Fruit fly (Drosophila melanogaster) whole organism, prepupa: ENCODE results near the gene Acat2.

Experiments used
- Blimp-1 ChIP-seq: fragments of 200-800 bp; sonication (Bioruptor generic); optimal IDR thresholded peaks from 3 replicates; lab custom pipeline; 2017; ENCODE audit warnings: missing biosample characterization, missing genetic modification characterization, mild to moderate bottlenecking, moderate library complexity, missing genetic modification reagents
- CG10669 ChIP-seq: fragments of 200-800 bp; sonication (Bioruptor generic); optimal IDR thresholded peaks from 3 replicates; lab custom pipeline; 2018; ENCODE audit warnings: missing biosample characterization, mild to moderate bottlenecking, missing genetic modification characterization, moderate library complexity
- CG11902 ChIP-seq: fragments of 200-800 bp; sonication (Bioruptor generic); optimal IDR thresholded peaks from 3 replicates; lab custom pipeline; 2016; ENCODE audit warnings: missing biosample characterization, missing genetic modification characterization
- CG15336 ChIP-seq: fragments of 200-800 bp; sonication (Bioruptor generic); IDR thresholded peaks from 2 replicates; pipeline ENCODE4 v1.3.6; 2022; ENCODE audit warnings: missing biosample characterization, missing genetic modification characterization
- CG1621 ChIP-seq: fragments of 200-800 bp; sonication (Bioruptor generic); optimal IDR thresholded peaks from 3 replicates; lab custom pipeline; 2018; ENCODE audit warnings: missing biosample characterization, mild to moderate bottlenecking, missing genetic modification characterization
- CG16779 ChIP-seq: fragments of 200-800 bp; sonication (Bioruptor generic); optimal IDR thresholded peaks from 3 replicates; lab custom pipeline; 2017; ENCODE audit warnings: missing biosample characterization, mild to moderate bottlenecking, missing genetic modification characterization
- CG31627 ChIP-seq: fragments of 200-800 bp; sonication (Bioruptor generic); optimal IDR thresholded peaks from 3 replicates; lab custom pipeline; 2016; ENCODE audit warnings: missing biosample characterization, missing genetic modification characterization
- CG3919 ChIP-seq: fragments of 200-800 bp; sonication (Bioruptor generic); optimal IDR thresholded peaks from 3 replicates; lab custom pipeline; 2016; ENCODE audit warnings: missing biosample characterization, missing genetic modification characterization
- CG4318 ChIP-seq: fragments of 200-800 bp; sonication (Bioruptor generic); optimal IDR thresholded peaks from 3 replicates; lab custom pipeline; 2017; ENCODE audit warnings: missing biosample characterization, mild to moderate bottlenecking, missing genetic modification characterization
- CG6163 ChIP-seq: fragments of 200-800 bp; sonication (Bioruptor generic); IDR thresholded peaks from 3 replicates; pipeline ENCODE4 v1.3.6; 2022; ENCODE audit warnings: missing biosample characterization, missing genetic modification characterization
- CG6276 ChIP-seq: fragments of 200-800 bp; sonication (Bioruptor generic); optimal IDR thresholded peaks from 2 replicates; lab custom pipeline; 2017; ENCODE audit warnings: missing biosample characterization, mild to moderate bottlenecking, missing genetic modification characterization
- CG6792 ChIP-seq: fragments of 200-800 bp; sonication (Bioruptor generic); optimal IDR thresholded peaks from 3 replicates; lab custom pipeline; 2016; ENCODE audit warnings: missing biosample characterization, missing genetic modification characterization
- CG6854 ChIP-seq: fragments of 200-800 bp; sonication (Bioruptor generic); optimal IDR thresholded peaks from 2 replicates; lab custom pipeline; 2017; ENCODE audit warnings: missing biosample characterization, mild to moderate bottlenecking, missing genetic modification characterization
- CG8119 ChIP-seq: fragments of 200-800 bp; sonication (Bioruptor generic); IDR thresholded peaks from 3 replicates; pipeline ENCODE4 v1.3.6; 2022; ENCODE audit warnings: missing biosample characterization, missing genetic modification characterization
- CG8319 ChIP-seq: fragments of 200-800 bp; sonication (Bioruptor generic); optimal IDR thresholded peaks from 3 replicates; lab custom pipeline; 2016; ENCODE audit warnings: missing biosample characterization, missing genetic modification characterization
- CG8632 ChIP-seq: fragments of 200-800 bp; sonication (Bioruptor generic); optimal IDR thresholded peaks from 3 replicates; lab custom pipeline; 2016; ENCODE audit warnings: missing biosample characterization, missing genetic modification characterization
- CG9139 ChIP-seq: fragments of 200-800 bp; sonication (Bioruptor generic); optimal IDR thresholded peaks from 3 replicates; lab custom pipeline; 2017; ENCODE audit warnings: missing biosample characterization, mild to moderate bottlenecking, missing genetic modification characterization
- Eip75B ChIP-seq: fragments of 200-800 bp; sonication (Bioruptor generic); optimal IDR thresholded peaks from 3 replicates; lab custom pipeline; 2016; ENCODE audit warnings: missing biosample characterization, missing genetic modification characterization
- Eip93F ChIP-seq: fragments of 200-800 bp; sonication (Bioruptor generic); optimal IDR thresholded peaks from 2 replicates; lab custom pipeline; 2016; ENCODE audit warnings: missing biosample characterization, mild to moderate bottlenecking, missing genetic modification characterization
- Ets21C ChIP-seq: fragments of 200-800 bp; sonication (Bioruptor generic); optimal IDR thresholded peaks from 3 replicates; lab custom pipeline; 2016; ENCODE audit warnings: missing biosample characterization, missing genetic modification characterization
- Ets96B ChIP-seq: fragments of 200-800 bp; optimal IDR thresholded peaks from 2 replicates; lab custom pipeline; 2019; ENCODE audit warnings: missing biosample characterization, mild to moderate bottlenecking, missing genetic modification characterization, moderate library complexity
- Gug ChIP-seq: fragments of 200-800 bp; sonication (Bioruptor generic); IDR thresholded peaks from 2 replicates; pipeline ENCODE4 v1.3.6; 2022; ENCODE audit warnings: missing biosample characterization, missing genetic modification characterization
- Hr38 ChIP-seq: sonication (Bioruptor generic); optimal IDR thresholded peaks from 2 replicates; lab custom pipeline; 2016; ENCODE audit warnings: missing biosample characterization, missing genetic modification characterization
- Hr39 ChIP-seq: fragments of 200-800 bp; sonication (Bioruptor generic); optimal IDR thresholded peaks from 2 replicates; lab custom pipeline; 2016; ENCODE audit warnings: missing biosample characterization, missing genetic modification characterization
- Hr4 ChIP-seq: fragments of 200-800 bp; sonication (Bioruptor generic); optimal IDR thresholded peaks from 3 replicates; lab custom pipeline; 2016; ENCODE audit warnings: missing biosample characterization, missing genetic modification characterization
- Lpt ChIP-seq: fragments of 200-800 bp; sonication (Bioruptor generic); optimal IDR thresholded peaks from 3 replicates; lab custom pipeline; 2016; ENCODE audit warnings: missing biosample characterization, missing genetic modification characterization
- Met ChIP-seq: fragments of 200-800 bp; sonication (Bioruptor generic); optimal IDR thresholded peaks from 3 replicates; lab custom pipeline; 2016; ENCODE audit warnings: missing biosample characterization, missing genetic modification characterization
- OdsH ChIP-seq: fragments of 200-800 bp; sonication (Bioruptor generic); optimal IDR thresholded peaks from 3 replicates; lab custom pipeline; 2016; ENCODE audit warnings: missing biosample characterization, missing genetic modification characterization
- Smox ChIP-seq: fragments of 200-800 bp; sonication (Bioruptor generic); optimal IDR thresholded peaks from 3 replicates; lab custom pipeline; 2016; ENCODE audit warnings: missing biosample characterization, missing genetic modification characterization
- Sox102F ChIP-seq: fragments of 200-800 bp; sonication (Bioruptor generic); optimal IDR thresholded peaks from 2 replicates; lab custom pipeline; 2016; ENCODE audit warnings: missing biosample characterization, mild to moderate bottlenecking, missing genetic modification characterization
- Sox14 ChIP-seq: fragments of 200-800 bp; sonication (Bioruptor generic); optimal IDR thresholded peaks from 3 replicates; lab custom pipeline; 2016; ENCODE audit warnings: missing biosample characterization, missing genetic modification characterization
- achi ChIP-seq: fragments of 200-800 bp; sonication (Bioruptor generic); optimal IDR thresholded peaks from 3 replicates; lab custom pipeline; 2016; ENCODE audit warnings: missing biosample characterization, missing genetic modification characterization
- cyc ChIP-seq: fragments of 200-800 bp; sonication (Bioruptor generic); optimal IDR thresholded peaks from 3 replicates; lab custom pipeline; 2016; ENCODE audit warnings: missing biosample characterization, missing genetic modification characterization
- dac ChIP-seq: fragments of 200-800 bp; sonication (Bioruptor generic); optimal IDR thresholded peaks from 2 replicates; lab custom pipeline; 2017; ENCODE audit warnings: missing biosample characterization, mild to moderate bottlenecking, missing genetic modification characterization
- dsx ChIP-seq: fragments of 200-800 bp; optimal IDR thresholded peaks from 3 replicates; lab custom pipeline; 2019; ENCODE audit warnings: missing biosample characterization, mild to moderate bottlenecking, missing genetic modification characterization, moderate library complexity; ENCODE audit not compliant: poor library complexity, severe bottlenecking
- esn ChIP-seq: fragments of 200-800 bp; sonication (Bioruptor generic); optimal IDR thresholded peaks from 2 replicates; lab custom pipeline; 2016; ENCODE audit warnings: missing biosample characterization, mild to moderate bottlenecking, missing genetic modification characterization, moderate library complexity
- fd59A ChIP-seq: fragments of 200-800 bp; sonication (Bioruptor generic); optimal IDR thresholded peaks from 2 replicates; lab custom pipeline; 2017; ENCODE audit warnings: missing biosample characterization, mild to moderate bottlenecking, missing genetic modification characterization, missing genetic modification reagents
- fd85E ChIP-seq: fragments of 200-800 bp; sonication (Bioruptor generic); optimal IDR thresholded peaks from 3 replicates; lab custom pipeline; 2016; ENCODE audit warnings: missing biosample characterization, missing genetic modification characterization
- fkh ChIP-seq: fragments of 200-800 bp; sonication (Bioruptor generic); optimal IDR thresholded peaks from 3 replicates; lab custom pipeline; 2017; ENCODE audit warnings: missing biosample characterization, mild to moderate bottlenecking, missing genetic modification characterization, moderate library complexity
- lz ChIP-seq: fragments of 200-800 bp; sonication (Bioruptor generic); optimal IDR thresholded peaks from 3 replicates; lab custom pipeline; 2016; ENCODE audit warnings: missing biosample characterization, missing genetic modification characterization
- net ChIP-seq: fragments of 200-800 bp; sonication (Bioruptor generic); optimal IDR thresholded peaks from 3 replicates; lab custom pipeline; 2016; ENCODE audit warnings: missing biosample characterization, missing genetic modification characterization
- salr ChIP-seq, 2 experiments: fragments of 200-800 bp; sonication (Bioruptor generic); optimal IDR thresholded peaks; 3 replicates each; lab custom pipeline; 2016 to 2018; ENCODE audit warnings: missing biosample characterization in 2 of 2, missing genetic modification characterization in 2 of 2, mild to moderate bottlenecking in 1 of 2
- spab ChIP-seq: fragments of 200-800 bp; sonication (Bioruptor generic); optimal IDR thresholded peaks from 2 replicates; lab custom pipeline; 2017; ENCODE audit warnings: missing biosample characterization, mild to moderate bottlenecking, missing genetic modification characterization, missing genetic modification reagents
- svp ChIP-seq: fragments of 200-800 bp; sonication (Bioruptor generic); peaks from one replicate; lab custom pipeline; 2016; ENCODE audit warnings: missing biosample characterization, missing genetic modification characterization
- topi ChIP-seq: fragments of 200-800 bp; sonication (Bioruptor generic); optimal IDR thresholded peaks from 3 replicates; lab custom pipeline; 2016; ENCODE audit warnings: missing biosample characterization, missing genetic modification characterization
- vri ChIP-seq: fragments of 200-800 bp; sonication (Bioruptor generic); optimal IDR thresholded peaks from 3 replicates; lab custom pipeline; 2016; ENCODE audit warnings: missing biosample characterization, mild to moderate bottlenecking, missing genetic modification characterization

Gene Acat2

dm6 chr3L:1319097-1319725 is 16.5 kb downstream of the Acat2 start (continued):
- TF ChIP-seq CG10669 (GFP tag; lab: Kevin White, UChicago), result peak; percentile 83
- peak; percentile 98 for TF ChIP-seq Hr39 (GFP tag; lab: Kevin White, UChicago)
- peak; percentile 90 for TF ChIP-seq dac
- peak; percentile 97 for TF ChIP-seq CG6163
- peak; percentile 96 for TF ChIP-seq Eip75B
- peak; percentile 91 for TF ChIP-seq CG11902 (GFP tag; lab: Kevin White, UChicago)
- peak; percentile 98 for TF ChIP-seq cyc
- peak; percentile 96 for TF ChIP-seq OdsH
- TF ChIP-seq Sox102F, result peak; percentile 98
- TF ChIP-seq CG6854, result peak; percentile 98
- TF ChIP-seq CG3919 (GFP tag; lab: Kevin White, UChicago), result peak; percentile 97
- peak; percentile 97 for TF ChIP-seq topi (GFP tag; lab: Kevin White, UChicago)
- peak; percentile 91 for TF ChIP-seq CG6276 (GFP tag; lab: Kevin White, UChicago)
- TF ChIP-seq net, result peak; percentile 94
- peak; percentile 98 for TF ChIP-seq Sox14 (GFP tag; lab: Kevin White, UChicago)
- peak; percentile 91 for TF ChIP-seq Gug
- TF ChIP-seq CG16779 (tag; lab: Kevin White, UChicago), result peak; percentile 76
- peak; percentile 96 for TF ChIP-seq CG15336 (GFP tag; lab: Robert Waterston, UW)
- peak; percentile 90 for TF ChIP-seq CG8319
- TF ChIP-seq CG31627 (GFP tag; lab: Kevin White, UChicago), result peak; percentile 98
- TF ChIP-seq Ets21C, result peak; percentile 95
- peak; percentile 99 for TF ChIP-seq svp (GFP tag; lab: Kevin White, UChicago)
- TF ChIP-seq Hr38 (GFP tag; lab: Kevin White, UChicago), result peak; percentile 12
- TF ChIP-seq CG4318 (GFP tag; lab: Kevin White, UChicago), result peak; percentile 94
- TF ChIP-seq Smox, result peak; percentile 97
- TF ChIP-seq CG6792 (GFP tag; lab: Kevin White, UChicago), result peak; percentile 95
- peak; percentile 91 for TF ChIP-seq Ets96B (tag; lab: Kevin White, UChicago)
- peak; percentile 89 for TF ChIP-seq Blimp-1 (GFP tag; lab: Kevin White, UChicago)
- TF ChIP-seq CG8632 (GFP tag; lab: Kevin White, UChicago), result peak; percentile 90
- peak; percentile 87 for TF ChIP-seq fd85E (GFP tag; lab: Kevin White, UChicago)
- peak; percentile 96 for TF ChIP-seq Hr4 (GFP tag; lab: Kevin White, UChicago)
- TF ChIP-seq salr (GFP tag; optimal IDR thresholded peaks at IDR 0.05; lab: Kevin White, UChicago), result peak; percentile 78 to 95
- peak; percentile 94 for TF ChIP-seq Lpt (GFP tag; lab: Kevin White, UChicago)
- TF ChIP-seq CG9139 (GFP tag; lab: Kevin White, UChicago), result peak; percentile 67

- TF ChIP-seq dsx (peak; percentile 13), CG16779 (tag; lab: Kevin White, UChicago) (peak; percentile 10), CG9139 (GFP tag; lab: Kevin White, UChicago) (no peak), CG6854 (no peak), CG8119 (GFP tag; lab: Robert Waterston, UW) (peak; percentile 27; the same call in 1 of the 3 replicates), fkh (GFP tag; lab: Kevin White, UChicago) (no peak), Sox102F (peak; percentile 69), CG8632 (GFP tag; lab: Kevin White, UChicago) (peak; percentile 50), Eip93F (GFP tag; lab: Kevin White, UChicago) (no peak), achi (GFP tag; lab: Kevin White, UChicago) (peak; percentile 55), dac (no peak), CG15336 (GFP tag; lab: Robert Waterston, UW) (peak; percentile 23), Met (GFP tag; lab: Kevin White, UChicago) (peak; percentile 35), svp (GFP tag; lab: Kevin White, UChicago) (peak; percentile 87), CG6792 (GFP tag; lab: Kevin White, UChicago) (peak; percentile 53), CG1621 (tag; lab: Kevin White, UChicago) (peak; percentile 19), spab (GFP tag; lab: Kevin White, UChicago) (no peak), Ets21C (peak; percentile 4), CG6163 (peak; percentile 35; the same call in 1 of the 3 replicates), fd59A (GFP tag; lab: Kevin White, UChicago) (peak; percentile 48), CG8319 (no peak), Hr38 (GFP tag; lab: Kevin White, UChicago) (no peak), lz (GFP tag; lab: Kevin White, UChicago) (peak; percentile 55), Lpt (GFP tag; lab: Kevin White, UChicago) (no peak), cyc (peak; percentile 34), CG4318 (GFP tag; lab: Kevin White, UChicago) (no peak), esn (peak; percentile 51), CG3919 (GFP tag; lab: Kevin White, UChicago) (peak; percentile 69), Smox (peak; percentile 54), vri (GFP tag; lab: Kevin White, UChicago) (peak; percentile 57)
These were observed 17.6 kb downstream of the Acat2 start for dm6 chr3L:1320230-1320930.
